Worm (Caenorhabditis elegans): ENCODE measurements around the gene bus-12.

ce11 chrIV:13252211-13252610 lies 3.8 kb upstream of the bus-12 start, which contains the start of gene ttr-51:
- no peak for TF ChIP-seq nhr-28 (tag; optimal IDR thresholded peaks at IDR 0.05)
- TF ChIP-seq aly-2 (tag; optimal IDR thresholded peaks at IDR 0.05): no peak
- TF ChIP-seq nhr-11 (tag; optimal IDR thresholded peaks at IDR 0.05): no peak
- no peak for TF ChIP-seq nhr-76 (tag; optimal IDR thresholded peaks at IDR 0.05)
- TF ChIP-seq snpc-4 (tag; optimal IDR thresholded peaks at IDR 0.05): no peak
- TF ChIP-seq egl-27 (tag; optimal IDR thresholded peaks at IDR 0.05): no peak
- TF ChIP-seq eor-1 (tag; optimal IDR thresholded peaks at IDR 0.05): no peak
- no peak for TF ChIP-seq nhr-23 (tag; optimal IDR thresholded peaks at IDR 0.05)
- no peak for TF ChIP-seq mdl-1 (tag; optimal IDR thresholded peaks at IDR 0.05)

Data from whole organism, L3 larva.